Fruit fly (Drosophila melanogaster): ENCODE data around the gene Pkc98E.

Pkc98E gene

DNA sequence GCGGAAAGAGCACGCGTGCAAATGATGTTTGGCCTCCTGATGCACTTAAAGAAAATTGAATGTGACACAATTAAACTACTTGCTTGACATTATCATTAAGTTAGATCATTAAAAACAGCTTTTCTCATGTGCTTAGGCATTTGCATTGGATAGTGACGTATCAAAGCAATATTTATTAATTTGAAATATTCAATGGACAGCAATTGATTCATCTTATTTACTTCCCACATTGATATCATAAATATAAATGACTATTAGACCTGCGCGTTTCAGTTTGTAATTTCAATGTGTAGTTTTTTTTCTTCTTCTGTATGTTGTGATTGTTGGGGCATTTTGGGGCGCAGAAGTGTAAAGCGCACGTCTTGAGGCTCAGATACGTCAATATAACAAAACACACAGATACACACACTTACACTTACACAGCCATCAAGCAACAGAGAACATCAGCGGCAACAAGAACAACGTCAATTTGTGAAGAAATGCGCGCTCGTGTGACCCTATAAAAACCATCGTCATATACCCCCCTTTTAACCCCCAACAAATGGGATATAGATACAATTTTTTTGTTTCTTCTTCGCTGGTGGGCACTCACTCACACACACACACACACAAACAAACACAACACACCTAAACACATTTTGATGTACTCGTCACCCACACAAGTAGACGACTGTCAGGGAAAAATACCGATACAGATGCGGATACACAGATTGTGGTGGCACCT is 50.1 kb downstream of the Pkc98E start (continued):
- TF ChIP-seq chinmo (GFP tag; IDR thresholded peaks at IDR 0.05; ENCODE audit: partially characterized antibody) (0 out of 4 replicates have a peak, but pooled peaks have one; percentile 13), D (optimal IDR thresholded peaks at IDR 0.05) (no peak), D (GFP tag; optimal IDR thresholded peaks at IDR 0.05) (peak; percentile 82), CG4707 (GFP tag; optimal IDR thresholded peaks at IDR 0.05) (peak; percentile 37), h (optimal IDR thresholded peaks at IDR 0.05) (no peak), MTF-1 (GFP tag; optimal IDR thresholded peaks at IDR 0.05; ENCODE audit: borderline replicate concordance) (peak; percentile 5), slbo (GFP tag; IDR thresholded peaks at IDR 0.05) (peak; percentile 35; the same call in 1 of the 2 replicates), Chrac-16 (GFP tag; optimal IDR thresholded peaks at IDR 0.05) (peak; percentile 53), Dfd (GFP tag; optimal IDR thresholded peaks at IDR 0.05) (no peak), Mad (GFP tag; optimal IDR thresholded peaks at IDR 0.05) (peak; percentile 47), unc-4 (GFP tag; IDR thresholded peaks at IDR 0.05; ENCODE audit: partially characterized antibody) (no peak), gem (tag; optimal IDR thresholded peaks at IDR 0.05) (peak; percentile 86), CG8359 (GFP tag; optimal IDR thresholded peaks at IDR 0.05; ENCODE audit: borderline replicate concordance) (peak; percentile 23), CG17328 (GFP tag; IDR thresholded peaks at IDR 0.05) (peak; percentile 51; the same call in 1 of the 2 replicates), CG12391 (tag; optimal IDR thresholded peaks at IDR 0.05) (peak; percentile 82), CG17568 (GFP tag; optimal IDR thresholded peaks at IDR 0.05) (peak; percentile 63), gt (GFP tag; IDR thresholded peaks at IDR 0.05) (no peak), ttk (GFP tag; IDR thresholded peaks at IDR 0.05) (0 out of 2 replicates have a peak, but pooled peaks have one; percentile 20), bowl (GFP tag; IDR thresholded peaks at IDR 0.05) (no peak), CG17361 (GFP tag; IDR thresholded peaks at IDR 0.05) (peak; percentile 81), repo (GFP tag; optimal IDR thresholded peaks at IDR 0.05) (peak; percentile 24), fu2 (GFP tag; optimal IDR thresholded peaks at IDR 0.05) (no peak), Sin3A (optimal IDR thresholded peaks at IDR 0.05) (no peak), CG1024 (GFP tag; IDR thresholded peaks at IDR 0.05) (no peak), CG7786 (GFP tag; optimal IDR thresholded peaks at IDR 0.05) (peak; percentile 57), amos (GFP tag; IDR thresholded peaks at IDR 0.05; ENCODE audit: partially characterized antibody) (no peak), Usf (GFP tag; optimal IDR thresholded peaks at IDR 0.05) (peak; percentile 20), cwo (GFP tag; optimal IDR thresholded peaks at IDR 0.05) (peak; percentile 49), dati (GFP tag; IDR thresholded peaks at IDR 0.05) (no peak), CG4282 (GFP tag; optimal IDR thresholded peaks at IDR 0.05) (no peak), crc (GFP tag; optimal IDR thresholded peaks at IDR 0.05) (peak; percentile 20), nmo (GFP tag; optimal IDR thresholded peaks at IDR 0.05) (peak; percentile 84), Bgb (GFP tag; IDR thresholded peaks at IDR 0.05; ENCODE audit: partially characterized antibody) (no peak), NC2β (GFP tag; optimal IDR thresholded peaks at IDR 0.05) (peak; percentile 33), CG1602 (GFP tag; optimal IDR thresholded peaks at IDR 0.05) (peak; percentile 47), CG13287 (GFP tag; IDR thresholded peaks at IDR 0.05; ENCODE audit: partially characterized antibody) (no peak), lmd (GFP tag; IDR thresholded peaks at IDR 0.05) (peak; percentile 77), jigr1 (GFP tag; IDR thresholded peaks at IDR 0.05) (peak; percentile 57; the same call in 1 of the 3 replicates), chif (GFP tag; optimal IDR thresholded peaks at IDR 0.05) (peak; percentile 56 to 62), insv (GFP tag; optimal IDR thresholded peaks at IDR 0.05) (no peak), CG8290 (GFP tag; optimal IDR thresholded peaks at IDR 0.05) (no peak), CG8290 (tag; optimal IDR thresholded peaks at IDR 0.05) (peak in 1 of 2 experiments; percentile 33), Drgx (GFP tag; IDR thresholded peaks at IDR 0.05) (0 out of 2 replicates have a peak, but pooled peaks have one; percentile 19), cad (GFP tag; optimal IDR thresholded peaks at IDR 0.05) (no peak), so (GFP tag; IDR thresholded peaks at IDR 0.05) (peak; percentile 11; the same call in 2 of the 3 replicates), mirr (GFP tag; optimal IDR thresholded peaks at IDR 0.05) (peak; percentile 38), CG5953 (GFP tag; IDR thresholded peaks at IDR 0.05) (0 out of 2 replicates have a peak, but pooled peaks have one; percentile 30), vvl (GFP tag; IDR thresholded peaks at IDR 0.05) (peak; percentile 74), disco-r (GFP tag; optimal IDR thresholded peaks at IDR 0.05) (peak; percentile 28), trem (tag; optimal IDR thresholded peaks at IDR 0.05) (peak; percentile 77), CG11560 (tag; IDR thresholded peaks at IDR 0.05) (no peak)
